Worm (Caenorhabditis elegans) whole organism, young adult: ENCODE data around the gene Y6D1A.1.

Source experiments
- B0019.2 ChIP-seq: fragments of 200-800 bp; sonication (Bioruptor generic); conservative IDR thresholded peaks from 2 replicates; pipeline ENCODE4 v1.3.6; 2022; ENCODE audit warnings: missing genetic modification reagents, missing genetic modification characterization, missing compliant biosample characterization
- B0261.1 ChIP-seq: sonication (generic microtip); optimal IDR thresholded peaks from 2 replicates; lab custom pipeline; 2016; ENCODE audit warnings: mild to moderate bottlenecking, missing genetic modification characterization, moderate library complexity, missing compliant biosample characterization
- C17E4.6 ChIP-seq: fragments of 200-800 bp; sonication (Bioruptor generic); IDR thresholded peaks from 2 replicates; pipeline ENCODE4 v1.3.6; 2022; ENCODE audit warnings: missing genetic modification reagents, missing genetic modification characterization, missing compliant biosample characterization
- D2030.7 ChIP-seq: fragments of 200-800 bp; sonication (Bioruptor generic); IDR thresholded peaks from 2 replicates; pipeline ENCODE4 v1.3.6; 2022; ENCODE audit warnings: missing genetic modification reagents, missing genetic modification characterization, missing compliant biosample characterization
- F10E7.11 ChIP-seq: sonication (generic microtip); optimal IDR thresholded peaks from 2 replicates; lab custom pipeline; 2017; ENCODE audit warnings: mild to moderate bottlenecking, missing genetic modification characterization, moderate library complexity, missing compliant biosample characterization
- F22D6.2 ChIP-seq: sonication (generic microtip); optimal IDR thresholded peaks from 2 replicates; lab custom pipeline; 2016; ENCODE audit warnings: mild to moderate bottlenecking, missing genetic modification characterization, missing compliant biosample characterization
- F23B12.7 ChIP-seq: sonication (generic microtip); optimal IDR thresholded peaks from 2 replicates; lab custom pipeline; 2017; ENCODE audit warnings: missing genetic modification characterization, mild to moderate bottlenecking, missing compliant biosample characterization, antibody characterized with exemption, moderate library complexity; ENCODE audit not compliant: insufficient read depth
- F33H1.4 ChIP-seq: fragments of 200-800 bp; sonication (Bioruptor generic); IDR thresholded peaks from 2 replicates; pipeline ENCODE4 v1.3.6; 2022; ENCODE audit warnings: missing genetic modification reagents, missing genetic modification characterization, missing compliant biosample characterization
- F39B2.1 ChIP-seq: fragments of 200-800 bp; sonication (Bioruptor generic); IDR thresholded peaks from 2 replicates; pipeline ENCODE4 v1.3.6; 2022; ENCODE audit warnings: missing genetic modification reagents, missing genetic modification characterization, missing compliant biosample characterization
- F49E8.2 ChIP-seq: sonication (generic microtip); optimal IDR thresholded peaks from 3 replicates; lab custom pipeline; 2017; ENCODE audit warnings: missing genetic modification characterization, mild to moderate bottlenecking, missing compliant biosample characterization, antibody characterized with exemption, moderate library complexity; ENCODE audit not compliant: insufficient read depth
- F57A8.1 ChIP-seq: fragments of 200-800 bp; sonication (Bioruptor generic); optimal IDR thresholded peaks from 2 replicates; lab custom pipeline; 2018; ENCODE audit warnings: mild to moderate bottlenecking, missing genetic modification characterization, moderate library complexity, missing compliant biosample characterization
- F57C9.4 ChIP-seq: sonication (generic microtip); optimal IDR thresholded peaks from 2 replicates; lab custom pipeline; 2017; ENCODE audit warnings: mild to moderate bottlenecking, missing genetic modification characterization, missing compliant biosample characterization
- K12H6.12 ChIP-seq: fragments of 200-800 bp; sonication (Bioruptor generic); optimal IDR thresholded peaks from 2 replicates; lab custom pipeline; 2018; ENCODE audit warnings: mild to moderate bottlenecking, missing genetic modification characterization, missing compliant biosample characterization
- T07F8.4 ChIP-seq: sonication (generic microtip); optimal IDR thresholded peaks from 2 replicates; lab custom pipeline; 2016; ENCODE audit warnings: mild to moderate bottlenecking, missing genetic modification characterization, moderate library complexity, missing compliant biosample characterization
- Y79H2A.3 ChIP-seq: fragments of 200-800 bp; sonication (Bioruptor generic); conservative IDR thresholded peaks from 2 replicates; pipeline ENCODE4 v1.3.6; 2022; ENCODE audit warnings: missing genetic modification reagents, missing genetic modification characterization, missing compliant biosample characterization
- aptf-3 ChIP-seq: fragments of 200-800 bp; sonication (Bioruptor generic); IDR thresholded peaks from 2 replicates; pipeline ENCODE4 v1.3.6; 2022; ENCODE audit warnings: missing genetic modification characterization, missing compliant biosample characterization
- atf-7 ChIP-seq: sonication (generic microtip); optimal IDR thresholded peaks from 2 replicates; lab custom pipeline; 2017; ENCODE audit warnings: mild to moderate bottlenecking, missing genetic modification characterization, missing compliant biosample characterization
- attf-3 ChIP-seq: fragments of 200-800 bp; sonication (Bioruptor generic); conservative IDR thresholded peaks from 2 replicates; pipeline ENCODE4 v1.3.6; 2022; ENCODE audit warnings: missing genetic modification reagents, missing genetic modification characterization, missing compliant biosample characterization
- attf-6 ChIP-seq: fragments of 200-800 bp; sonication (Bioruptor generic); IDR thresholded peaks from 2 replicates; pipeline ENCODE4 v1.3.6; 2022; ENCODE audit warnings: missing genetic modification reagents, missing genetic modification characterization, missing compliant biosample characterization
- ccch-3 ChIP-seq: fragments of 200-800 bp; sonication (Bioruptor generic); optimal IDR thresholded peaks from 2 replicates; lab custom pipeline; 2018; ENCODE audit warnings: mild to moderate bottlenecking, missing genetic modification characterization, missing compliant biosample characterization
- cebp-1 ChIP-seq, 2 experiments: fragments of 200-800 bp in 1 of 2; sonication (Bioruptor generic) in 1 of 2; sonication (generic microtip) in 1 of 2; IDR thresholded peaks in 1 of 2; optimal IDR thresholded peaks in 1 of 2; 2 replicates each; pipeline versions ENCODE4 v1.3.6 to Lab custom; 2017 to 2022; ENCODE audit warnings: missing compliant biosample characterization in 2 of 2, missing genetic modification characterization in 2 of 2, mild to moderate bottlenecking in 1 of 2, missing genetic modification reagents in 1 of 2, moderate library complexity in 1 of 2
- ceh-100 ChIP-seq: fragments of 200-800 bp; sonication (Bioruptor generic); IDR thresholded peaks from 2 replicates; pipeline ENCODE4 v1.3.6; 2022; ENCODE audit warnings: missing genetic modification reagents, missing genetic modification characterization, missing compliant biosample characterization
- ceh-40 ChIP-seq: fragments of 200-800 bp; sonication (Bioruptor generic); IDR thresholded peaks from 2 replicates; pipeline ENCODE4 v1.3.6; 2022; ENCODE audit warnings: missing genetic modification characterization, missing compliant biosample characterization
- die-1 ChIP-seq: sonication (generic microtip); optimal IDR thresholded peaks from 2 replicates; lab custom pipeline; 2016; ENCODE audit warnings: missing genotype, mild to moderate bottlenecking, missing genetic modification characterization, missing compliant biosample characterization
- dox-1 ChIP-seq: fragments of 200-800 bp; sonication (Bioruptor generic); IDR thresholded peaks from 2 replicates; pipeline ENCODE4 v1.3.6; 2022; ENCODE audit warnings: missing genetic modification reagents, missing genetic modification characterization, missing compliant biosample characterization
- fkh-3 ChIP-seq: sonication (generic microtip); optimal IDR thresholded peaks from 2 replicates; lab custom pipeline; 2016; ENCODE audit warnings: mild to moderate bottlenecking, missing genetic modification characterization, missing compliant biosample characterization
- gei-17 ChIP-seq: fragments of 200-800 bp; sonication (Bioruptor generic); optimal IDR thresholded peaks from 2 replicates; lab custom pipeline; 2018; ENCODE audit warnings: mild to moderate bottlenecking, missing genetic modification characterization, missing compliant biosample characterization
- hlh-26 ChIP-seq: fragments of 200-800 bp; sonication (Bioruptor generic); conservative IDR thresholded peaks from 2 replicates; pipeline ENCODE4 v1.3.6; 2022; ENCODE audit warnings: missing genetic modification reagents, missing genetic modification characterization, missing compliant biosample characterization
- hmg-1.2 ChIP-seq: fragments of 200-800 bp; sonication (Bioruptor generic); IDR thresholded peaks from 2 replicates; pipeline ENCODE4 v1.3.6; 2022; ENCODE audit warnings: missing genetic modification reagents, missing genetic modification characterization, missing compliant biosample characterization
- hsf-1 ChIP-seq: fragments of 200-800 bp; sonication (Bioruptor generic); IDR thresholded peaks from 2 replicates; pipeline ENCODE4 v1.3.6; 2022; ENCODE audit warnings: missing genetic modification reagents, missing genetic modification characterization, missing compliant biosample characterization
- lin-35 ChIP-seq, 3 experiments: fragments of 150-350 bp in 2 of 3; sonication (generic microtip) in 1 of 3; optimal IDR thresholded peaks; 2 replicates each; lab custom pipeline; 2014 to 2018; ENCODE audit warnings: missing biosample characterization in 3 of 3, missing genetic modification characterization in 3 of 3, missing genetic modification reagents in 3 of 3
- mes-4 ChIP-seq: sonication (generic microtip); optimal IDR thresholded peaks from 2 replicates; lab custom pipeline; 2016; ENCODE audit warnings: missing genotype, missing genetic modification characterization, missing compliant biosample characterization
- mxl-1 ChIP-seq: sonication (generic microtip); optimal IDR thresholded peaks from 2 replicates; lab custom pipeline; 2016; ENCODE audit warnings: missing genetic modification characterization, missing compliant biosample characterization
- nhr-120 ChIP-seq: fragments of 200-800 bp; sonication (Bioruptor generic); IDR thresholded peaks from 2 replicates; pipeline ENCODE4 v1.3.6; 2022; ENCODE audit warnings: missing genetic modification characterization, missing compliant biosample characterization
- pbrm-1 ChIP-seq: fragments of 200-800 bp; sonication (Bioruptor generic); IDR thresholded peaks from 2 replicates; pipeline ENCODE4 v1.3.6; 2022; ENCODE audit warnings: missing genetic modification reagents, missing genetic modification characterization, missing compliant biosample characterization
- pha-4 ChIP-seq: fragments of 150-350 bp; sonication (generic microtip); optimal IDR thresholded peaks from 2 replicates; lab custom pipeline; 2014; ENCODE audit warnings: missing biosample characterization, missing genetic modification reagents, missing genetic modification characterization
- rcor-1 ChIP-seq: fragments of 200-800 bp; sonication (Bioruptor generic); IDR thresholded peaks from 2 replicates; pipeline ENCODE4 v1.3.6; 2022; ENCODE audit warnings: missing genetic modification reagents, missing genetic modification characterization, missing compliant biosample characterization
- rec-8 ChIP-seq, 2 experiments: sonication (generic microtip); optimal IDR thresholded peaks; 2 replicates each; lab custom pipeline; 2016; ENCODE audit warnings: mild to moderate bottlenecking in 2 of 2, missing genetic modification characterization in 2 of 2, missing genetic modification reagents in 2 of 2, missing genotype in 2 of 2, missing biosample characterization in 1 of 2, missing compliant biosample characterization in 1 of 2, moderate library complexity in 1 of 2
- repo-1 ChIP-seq: sonication (generic microtip); optimal IDR thresholded peaks from 2 replicates; lab custom pipeline; 2017; ENCODE audit warnings: mild to moderate bottlenecking, missing genetic modification characterization, missing compliant biosample characterization
- sea-2 ChIP-seq: fragments of 200-800 bp; sonication (Bioruptor generic); IDR thresholded peaks from 2 replicates; pipeline ENCODE4 v1.3.6; 2022; ENCODE audit warnings: missing genetic modification characterization, missing compliant biosample characterization
- snpc-1.3 ChIP-seq: sonication (generic microtip); optimal IDR thresholded peaks from 2 replicates; lab custom pipeline; 2017; ENCODE audit warnings: missing genetic modification characterization, mild to moderate bottlenecking, missing compliant biosample characterization, antibody characterized with exemption, moderate library complexity, missing genotype, missing genetic modification reagents; ENCODE audit not compliant: insufficient read depth
- sptf-2 ChIP-seq: fragments of 200-800 bp; sonication (Bioruptor generic); optimal IDR thresholded peaks from 2 replicates; lab custom pipeline; 2018; ENCODE audit warnings: mild to moderate bottlenecking, missing genetic modification characterization, missing compliant biosample characterization
- unc-62 ChIP-seq: fragments of 150-350 bp; optimal IDR thresholded peaks from 2 replicates; lab custom pipeline; 2014; ENCODE audit warnings: missing biosample characterization, missing genetic modification reagents, missing genetic modification characterization
- zfh-2 ChIP-seq: fragments of 200-800 bp; sonication (Bioruptor generic); conservative IDR thresholded peaks from 2 replicates; pipeline ENCODE4 v1.3.6; 2022; ENCODE audit warnings: missing genetic modification reagents, missing genetic modification characterization, missing compliant biosample characterization
- ztf-25 ChIP-seq: fragments of 200-800 bp; sonication (Bioruptor generic); IDR thresholded peaks from 2 replicates; pipeline ENCODE4 v1.3.6; 2022; ENCODE audit warnings: missing genetic modification reagents, missing genetic modification characterization, missing compliant biosample characterization
- ztf-26 ChIP-seq: sonication (generic microtip); optimal IDR thresholded peaks from 2 replicates; lab custom pipeline; 2017; ENCODE audit warnings: missing genetic modification characterization, missing compliant biosample characterization
- ztf-28 ChIP-seq: fragments of 200-800 bp; sonication (Bioruptor generic); IDR thresholded peaks from 2 replicates; pipeline ENCODE4 v1.3.6; 2022; ENCODE audit warnings: missing genetic modification reagents, missing genetic modification characterization, missing compliant biosample characterization
- ztf-6 ChIP-seq: fragments of 200-800 bp; sonication (Bioruptor generic); IDR thresholded peaks from 2 replicates; pipeline ENCODE4 v1.3.6; 2022; ENCODE audit warnings: missing genetic modification reagents, missing genetic modification characterization, missing compliant biosample characterization

Y6D1A.1 gene

DNA sequence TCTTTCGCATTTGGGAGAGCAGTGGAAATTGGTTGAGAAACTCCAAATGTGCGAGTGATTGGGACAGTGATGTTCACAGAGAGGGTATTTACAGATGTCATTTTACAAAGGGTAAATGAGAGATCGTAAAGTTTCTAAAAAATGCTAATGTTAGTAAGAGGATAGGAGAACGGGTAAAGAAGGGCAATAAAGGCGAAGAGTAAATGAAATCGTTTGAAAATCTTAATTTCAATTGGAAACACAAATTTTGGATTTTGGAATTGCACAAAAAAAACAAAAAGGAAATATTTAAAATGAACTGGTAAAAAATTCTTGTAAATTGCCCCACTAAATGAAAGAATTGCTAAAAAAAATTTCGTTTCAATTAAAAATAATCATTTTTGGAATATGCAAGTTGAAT, 6.9 kb downstream of the Y6D1A.1 start, which contains the start of gene pap-3:
pap-3 (minus strand) TSS at position 101 of the 400 bp plus-strand sequence.
- TF ChIP-seq mes-4 (tag; lab: Kevin White, UChicago) (no peak), attf-6 (GFP tag; lab: Robert Waterston, UW) (no peak), D2030.7 (no peak), unc-62 (GFP tag; lab: Kevin White, UChicago) (no peak), ztf-25 (GFP tag; lab: Robert Waterston, UW) (no peak), cebp-1 (GFP tag; IDR thresholded peaks at IDR 0.05; lab: Robert Waterston, UW) (no peak), cebp-1 (tag; optimal IDR thresholded peaks at IDR 0.05; lab: Kevin White, UChicago) (no peak), pbrm-1 (no peak), attf-3 (GFP tag; lab: Robert Waterston, UW) (no peak), gei-17 (GFP tag; lab: Kevin White, UChicago) (no peak), mxl-1 (tag; lab: Kevin White, UChicago) (no peak), fkh-3 (no peak), hmg-1.2 (no peak), T07F8.4 (no peak), B0261.1 (tag; lab: Kevin White, UChicago) (no peak), ccch-3 (GFP tag; lab: Kevin White, UChicago) (no peak), B0019.2 (GFP tag; lab: Robert Waterston, UW) (no peak), lin-35 (GFP tag; optimal IDR thresholded peaks at IDR 0.05; lab: Kevin White, UChicago) (no peak), C17E4.6 (no peak), ztf-28 (no peak)

DNA sequence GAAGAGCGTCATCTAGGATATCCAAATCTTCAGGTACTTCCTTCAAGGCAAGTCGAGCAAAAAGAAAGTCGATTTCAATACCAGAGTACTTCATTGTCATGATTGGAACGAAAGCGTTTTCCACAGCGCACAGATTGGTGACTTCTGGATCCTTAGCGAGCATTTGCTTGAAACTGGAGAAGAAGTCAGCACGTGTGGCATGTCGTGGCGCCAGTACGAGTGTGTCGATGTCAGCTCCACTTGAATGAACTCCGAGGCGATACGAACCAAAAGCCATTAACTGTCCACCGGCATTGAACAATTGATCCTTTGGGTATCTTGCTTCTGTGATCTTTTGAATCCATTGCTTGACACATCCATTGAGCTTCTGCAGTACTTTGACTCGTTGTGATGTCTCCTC, 7.4 kb downstream of the Y6D1A.1 start:
- TF ChIP-seq F10E7.11: no peak
- TF ChIP-seq dox-1 (GFP tag; lab: Robert Waterston, UW): no peak
- no peak for TF ChIP-seq hsf-1
- no peak for TF ChIP-seq snpc-1.3 (tag; lab: Kevin White, UChicago)
- no peak for TF ChIP-seq F23B12.7
- TF ChIP-seq atf-7: no peak
- no peak for TF ChIP-seq ztf-26 (tag; lab: Kevin White, UChicago)
- no peak for TF ChIP-seq sptf-2 (GFP tag; lab: Kevin White, UChicago)
- TF ChIP-seq rec-8 (tag; optimal IDR thresholded peaks at IDR 0.05; lab: Kevin White, UChicago): no peak
- TF ChIP-seq F57C9.4 (tag; lab: Kevin White, UChicago): no peak
- no peak for TF ChIP-seq ztf-6 (GFP tag; lab: Robert Waterston, UW)
- TF ChIP-seq ceh-100: no peak
- no peak for TF ChIP-seq rcor-1 (GFP tag; lab: Robert Waterston, UW)
- no peak for TF ChIP-seq nhr-120 (GFP tag; lab: Robert Waterston, UW)
- no peak for TF ChIP-seq sea-2 (GFP tag; lab: Robert Waterston, UW)

DNA sequence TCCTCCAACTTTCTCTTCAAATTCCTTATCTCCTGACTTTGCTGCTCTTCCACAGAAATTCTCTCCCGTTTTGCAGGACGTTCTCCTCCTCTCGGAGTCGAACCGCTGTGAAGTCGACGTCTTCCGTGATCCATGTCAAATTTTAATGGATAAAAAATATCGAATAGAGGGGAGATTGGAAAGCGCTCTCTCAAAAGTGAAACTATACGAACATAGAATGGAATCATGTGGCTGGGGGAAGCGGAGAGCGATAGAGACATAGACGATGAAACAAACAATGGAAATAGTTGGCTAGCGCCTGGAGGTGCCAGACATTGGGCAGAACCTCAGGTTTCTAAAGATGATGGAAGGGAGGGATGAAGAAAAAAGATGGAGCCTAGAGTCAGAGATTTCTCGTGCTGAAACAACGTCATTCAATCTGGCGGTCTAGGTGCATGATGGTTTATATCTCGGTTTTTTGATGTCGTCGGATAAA, 9.5 kb downstream of the Y6D1A.1 start, which contains the start of gene F43G6.8:
F43G6.8 (minus strand) TSS at position 198 of the 475 bp plus-strand sequence.
- TF ChIP-seq Y79H2A.3 (GFP tag; lab: Robert Waterston, UW): no peak
- no peak for TF ChIP-seq hlh-26 (GFP tag; lab: Robert Waterston, UW)
- TF ChIP-seq repo-1 (tag; lab: Kevin White, UChicago): no peak
- TF ChIP-seq F57A8.1 (GFP tag; lab: Kevin White, UChicago): no peak
- no peak for TF ChIP-seq pha-4 (tag; lab: Kevin White, UChicago)
- TF ChIP-seq K12H6.12 (tag; lab: Kevin White, UChicago): peak; percentile 29
- no peak for TF ChIP-seq F39B2.1 (GFP tag; lab: Robert Waterston, UW)
- TF ChIP-seq F49E8.2 (tag; lab: Kevin White, UChicago): no peak
- TF ChIP-seq die-1 (tag; lab: Kevin White, UChicago): no peak
- peak; percentile 80 for TF ChIP-seq hmg-1.2
- no peak for TF ChIP-seq F22D6.2
- TF ChIP-seq aptf-3: no peak
- TF ChIP-seq sea-2 (GFP tag; lab: Robert Waterston, UW): no peak
- no peak for TF ChIP-seq ceh-40 (GFP tag; lab: Robert Waterston, UW)
- no peak for TF ChIP-seq F10E7.11
- no peak for TF ChIP-seq F33H1.4
- peak; percentile 35; the same call in 1 of the 2 replicates for TF ChIP-seq zfh-2
